Fruit fly (Drosophila melanogaster) whole organism, pupa: ENCODE measurements around the gene CG43901.

Experiments
- CG10348 ChIP-seq: fragments of 200-800 bp; sonication (Bioruptor generic); IDR thresholded peaks from 2 replicates; pipeline ENCODE4 v1.3.6; 2022; ENCODE audit warnings: missing biosample characterization, missing genetic modification characterization
- CG12605 ChIP-seq: fragments of 200-800 bp; sonication (Bioruptor generic); IDR thresholded peaks from 2 replicates; pipeline ENCODE4 v1.3.6; 2022; ENCODE audit warnings: missing biosample characterization, missing genetic modification characterization
- CG13204 ChIP-seq: fragments of 200-800 bp; sonication (Bioruptor generic); optimal IDR thresholded peaks from 2 replicates; lab custom pipeline; 2018; ENCODE audit warnings: missing biosample characterization, mild to moderate bottlenecking, missing genetic modification characterization, moderate library complexity
- CG14655 ChIP-seq: fragments of 200-800 bp; sonication (Bioruptor generic); optimal IDR thresholded peaks from 3 replicates; lab custom pipeline; 2017; ENCODE audit warnings: mild to moderate bottlenecking, missing biosample characterization, missing genetic modification reagents, missing genetic modification characterization
- CG15710 ChIP-seq: fragments of 200-800 bp; sonication (Bioruptor generic); optimal IDR thresholded peaks from 2 replicates; lab custom pipeline; 2018; ENCODE audit warnings: missing biosample characterization, mild to moderate bottlenecking, missing genetic modification characterization, moderate library complexity
- CG17806 ChIP-seq: fragments of 200-800 bp; sonication (Bioruptor generic); optimal IDR thresholded peaks from 2 replicates; lab custom pipeline; 2018; ENCODE audit warnings: missing biosample characterization, mild to moderate bottlenecking, missing genetic modification characterization, moderate library complexity
- CG32121 ChIP-seq: fragments of 200-800 bp; sonication (Bioruptor generic); IDR thresholded peaks from 2 replicates; pipeline ENCODE4 v1.3.6; 2022; ENCODE audit warnings: missing biosample characterization, missing genetic modification characterization
- CG34367 ChIP-seq: fragments of 200-800 bp; sonication (Bioruptor generic); optimal IDR thresholded peaks from 2 replicates; lab custom pipeline; 2018; ENCODE audit warnings: missing biosample characterization, mild to moderate bottlenecking, missing genetic modification characterization
- CG4496 ChIP-seq: fragments of 200-800 bp; sonication (Bioruptor generic); IDR thresholded peaks from 3 replicates; pipeline ENCODE4 v1.3.6; 2022; ENCODE audit warnings: missing biosample characterization, missing genetic modification characterization
- CG8159 ChIP-seq: fragments of 200-800 bp; sonication (Bioruptor generic); optimal IDR thresholded peaks from 3 replicates; lab custom pipeline; 2018; ENCODE audit warnings: missing biosample characterization, mild to moderate bottlenecking, missing genetic modification characterization, moderate library complexity
- CG8301 ChIP-seq: fragments of 200-800 bp; sonication (Bioruptor generic); optimal IDR thresholded peaks from 2 replicates; lab custom pipeline; 2018; ENCODE audit warnings: missing biosample characterization, mild to moderate bottlenecking, missing genetic modification characterization
- CG9948 ChIP-seq: fragments of 200-800 bp; sonication (Bioruptor generic); optimal IDR thresholded peaks from 2 replicates; lab custom pipeline; 2018; ENCODE audit warnings: missing biosample characterization, mild to moderate bottlenecking, missing genetic modification characterization, moderate library complexity
- D1 ChIP-seq: fragments of 200-800 bp; sonication (Bioruptor generic); optimal IDR thresholded peaks from 2 replicates; lab custom pipeline; 2018; ENCODE audit warnings: missing biosample characterization, mild to moderate bottlenecking, missing genetic modification characterization, moderate library complexity
- EcR ChIP-seq: fragments of 200-800 bp; sonication (Bioruptor generic); optimal IDR thresholded peaks from 3 replicates; lab custom pipeline; 2019; ENCODE audit warnings: missing biosample characterization, missing genetic modification characterization, mild to moderate bottlenecking, moderate library complexity, missing genetic modification reagents
- Ets98B ChIP-seq: fragments of 200-800 bp; sonication (Bioruptor generic); IDR thresholded peaks from 2 replicates; pipeline ENCODE4 v1.3.6; 2022; ENCODE audit warnings: missing biosample characterization, missing genetic modification characterization
- Pif1A ChIP-seq: fragments of 200-800 bp; sonication (Bioruptor generic); optimal IDR thresholded peaks from 3 replicates; lab custom pipeline; 2016; ENCODE audit warnings: missing biosample characterization, missing genetic modification characterization
- Pif1B ChIP-seq: fragments of 200-800 bp; sonication (Bioruptor generic); optimal IDR thresholded peaks from 3 replicates; lab custom pipeline; 2016; ENCODE audit warnings: missing biosample characterization, missing genetic modification characterization
- Snoo ChIP-seq: fragments of 200-800 bp; sonication (Bioruptor generic); optimal IDR thresholded peaks from 3 replicates; lab custom pipeline; 2017; ENCODE audit warnings: missing biosample characterization, mild to moderate bottlenecking, missing genetic modification characterization, inconsistent platforms
- fd96Ca ChIP-seq: fragments of 200-800 bp; sonication (Bioruptor generic); IDR thresholded peaks from 3 replicates; pipeline ENCODE4 v1.3.6; 2022; ENCODE audit warnings: missing biosample characterization, missing genetic modification characterization
- gl ChIP-seq: fragments of 200-800 bp; sonication (Bioruptor generic); optimal IDR thresholded peaks from 2 replicates; lab custom pipeline; 2018; ENCODE audit warnings: missing biosample characterization, mild to moderate bottlenecking, missing genetic modification characterization
- rn ChIP-seq: fragments of 200-800 bp; sonication (Bioruptor generic); IDR thresholded peaks from 2 replicates; pipeline ENCODE4 v1.3.6; 2022; ENCODE audit warnings: missing biosample characterization, missing genetic modification characterization

CG43901 gene

dm6 chrX:10889955-10890617 is 15.5 kb upstream of the CG43901 start:
- TF ChIP-seq Pif1A (GFP tag; lab: Kevin White, UChicago) (no peak), Pif1B (GFP tag; lab: Kevin White, UChicago) (no peak), CG14655 (GFP tag; lab: Kevin White, UChicago) (no peak), CG13204 (GFP tag; lab: Kevin White, UChicago) (no peak), EcR (GFP tag; lab: Kevin White, UChicago) (no peak), CG10348 (GFP tag; lab: Robert Waterston, UW) (no peak), CG15710 (no peak), CG17806 (tag; lab: Kevin White, UChicago) (no peak), CG8159 (tag; lab: Kevin White, UChicago) (no peak)
- TF ChIP-seq, all 21 proteins: peak for 0

- TF ChIP-seq CG12605 (GFP tag; lab: Robert Waterston, UW) = no peak
- TF ChIP-seq CG9948 (tag; lab: Kevin White, UChicago) = no peak
- no peak for TF ChIP-seq Pif1A (GFP tag; lab: Kevin White, UChicago)
- TF ChIP-seq CG32121 = no peak
- TF ChIP-seq CG13204 (GFP tag; lab: Kevin White, UChicago) = no peak
- TF ChIP-seq CG34367 = no peak
- TF ChIP-seq CG4496 (GFP tag; lab: Robert Waterston, UW) = no peak
- TF ChIP-seq rn (GFP tag; lab: Robert Waterston, UW) = no peak
- no peak for TF ChIP-seq gl (tag; lab: Kevin White, UChicago)
- TF ChIP-seq Pif1B (GFP tag; lab: Kevin White, UChicago) = no peak
- no peak for TF ChIP-seq CG14655 (GFP tag; lab: Kevin White, UChicago)
- no peak for TF ChIP-seq CG17806 (tag; lab: Kevin White, UChicago)
- TF ChIP-seq Ets98B = no peak
- no peak for TF ChIP-seq CG8159 (tag; lab: Kevin White, UChicago)
- no peak for TF ChIP-seq EcR (GFP tag; lab: Kevin White, UChicago)
- no peak for TF ChIP-seq D1
- TF ChIP-seq Snoo (tag; lab: Kevin White, UChicago) = no peak
- TF ChIP-seq CG8301 (tag; lab: Kevin White, UChicago) = no peak
- TF ChIP-seq, all 21 proteins: peak for 0
Observed at dm6 chrX:10891150-10891549, 14.4 kb upstream of the CG43901 start, which contains the start of gene Ork1. Gene Ork1, minus strand, starts transcription at chrX:10891250.

- TF ChIP-seq CG32121 = no peak
- TF ChIP-seq gl (tag; lab: Kevin White, UChicago) = no peak
- no peak for TF ChIP-seq CG34367
- no peak for TF ChIP-seq EcR (GFP tag; lab: Kevin White, UChicago)
- TF ChIP-seq CG4496 (GFP tag; lab: Robert Waterston, UW) = no peak
- no peak for TF ChIP-seq CG10348 (GFP tag; lab: Robert Waterston, UW)
- peak; percentile 29 for TF ChIP-seq CG8159 (tag; lab: Kevin White, UChicago)
- TF ChIP-seq D1 = no peak
- TF ChIP-seq fd96Ca = no peak
- TF ChIP-seq Ets98B = no peak
- TF ChIP-seq CG14655 (GFP tag; lab: Kevin White, UChicago) = peak; percentile 17
- TF ChIP-seq CG15710 = no peak
- no peak for TF ChIP-seq Pif1A (GFP tag; lab: Kevin White, UChicago)
- no peak for TF ChIP-seq CG12605 (GFP tag; lab: Robert Waterston, UW)
- no peak for TF ChIP-seq Snoo (tag; lab: Kevin White, UChicago)
- no peak for TF ChIP-seq rn (GFP tag; lab: Robert Waterston, UW)
- TF ChIP-seq, all 21 proteins: peak for 2
Observed at dm6 chrX:10893208-10893607, 12.4 kb upstream of the CG43901 start.

- no peak for TF ChIP-seq gl (tag; lab: Kevin White, UChicago)
- TF ChIP-seq D1 = no peak
- peak; percentile 6 for TF ChIP-seq CG15710
- TF ChIP-seq Snoo (tag; lab: Kevin White, UChicago) = no peak
- TF ChIP-seq CG8159 (tag; lab: Kevin White, UChicago) = peak; percentile 11
Observed at dm6 chrX:10899232-10899631, 6.3 kb upstream of the CG43901 start, which contains the start of gene CG1582. Gene CG1582, minus strand, starts transcription at chrX:10899302.

- TF ChIP-seq Pif1A (GFP tag; lab: Kevin White, UChicago) (no peak), Snoo (tag; lab: Kevin White, UChicago) (no peak), CG9948 (tag; lab: Kevin White, UChicago) (no peak), CG8301 (tag; lab: Kevin White, UChicago) (no peak), Pif1B (GFP tag; lab: Kevin White, UChicago) (no peak), CG13204 (GFP tag; lab: Kevin White, UChicago) (no peak)
- TF ChIP-seq, all 21 proteins: peak for 0
Observed at dm6 chrX:10899665-10900064, 5.9 kb upstream of the CG43901 start, which contains the start of gene CG15208. Gene CG15208, plus strand, starts transcription at chrX:10899965.

- no peak for TF ChIP-seq D1
- no peak for TF ChIP-seq CG32121
- TF ChIP-seq CG8159 (tag; lab: Kevin White, UChicago) = peak; percentile 35
- peak; percentile 11 for TF ChIP-seq CG9948 (tag; lab: Kevin White, UChicago)
- TF ChIP-seq Pif1B (GFP tag; lab: Kevin White, UChicago) = peak; percentile 24
- no peak for TF ChIP-seq CG4496 (GFP tag; lab: Robert Waterston, UW)
- TF ChIP-seq fd96Ca = no peak
- no peak for TF ChIP-seq CG13204 (GFP tag; lab: Kevin White, UChicago)
- TF ChIP-seq rn (GFP tag; lab: Robert Waterston, UW) = no peak
- peak; percentile 38 for TF ChIP-seq CG14655 (GFP tag; lab: Kevin White, UChicago)
- TF ChIP-seq CG8301 (tag; lab: Kevin White, UChicago) = no peak
- TF ChIP-seq Ets98B = no peak
- TF ChIP-seq EcR (GFP tag; lab: Kevin White, UChicago) = no peak
- TF ChIP-seq CG17806 (tag; lab: Kevin White, UChicago) = no peak
- peak; percentile 7 for TF ChIP-seq CG15710
- TF ChIP-seq Snoo (tag; lab: Kevin White, UChicago) = peak; percentile 18
- peak; percentile 19 for TF ChIP-seq Pif1A (GFP tag; lab: Kevin White, UChicago)
- no peak for TF ChIP-seq CG12605 (GFP tag; lab: Robert Waterston, UW)
- TF ChIP-seq CG10348 (GFP tag; lab: Robert Waterston, UW) = no peak
- TF ChIP-seq gl (tag; lab: Kevin White, UChicago) = no peak
- TF ChIP-seq, all 21 proteins: peak for 7
Observed at dm6 chrX:10905047-10905446, 520 bp upstream of the CG43901 start.
